Worm (Caenorhabditis elegans) whole organism, young adult: ENCODE results near the gene T25E12.6.

ENCODE experiments used
- B0261.1 ChIP-seq: sonication (generic microtip); optimal IDR thresholded peaks from 2 replicates; lab custom pipeline; 2016; ENCODE audit warnings: mild to moderate bottlenecking, missing genetic modification characterization, moderate library complexity, missing compliant biosample characterization
- C06A6.2 ChIP-seq: fragments of 200-800 bp; sonication (Bioruptor generic); conservative IDR thresholded peaks from 2 replicates; pipeline ENCODE4 v1.3.6; 2022; ENCODE audit warnings: missing genetic modification characterization, missing compliant biosample characterization
- F37B4.10 ChIP-seq: fragments of 200-800 bp; sonication (Bioruptor generic); IDR thresholded peaks from 2 replicates; pipeline ENCODE4 v1.3.6; 2022; ENCODE audit warnings: missing genetic modification characterization, missing compliant biosample characterization
- F49E8.2 ChIP-seq: sonication (generic microtip); optimal IDR thresholded peaks from 3 replicates; lab custom pipeline; 2017; ENCODE audit warnings: missing genetic modification characterization, mild to moderate bottlenecking, missing compliant biosample characterization, antibody characterized with exemption, moderate library complexity; ENCODE audit not compliant: insufficient read depth
- K11D2.4 ChIP-seq: fragments of 200-800 bp; sonication (Bioruptor generic); IDR thresholded peaks from 2 replicates; pipeline ENCODE4 v1.3.6; 2022; ENCODE audit warnings: missing genetic modification reagents, missing genetic modification characterization, missing compliant biosample characterization
- T07F8.4 ChIP-seq: sonication (generic microtip); optimal IDR thresholded peaks from 2 replicates; lab custom pipeline; 2016; ENCODE audit warnings: mild to moderate bottlenecking, missing genetic modification characterization, moderate library complexity, missing compliant biosample characterization
- Y56A3A.18 ChIP-seq: fragments of 200-800 bp; sonication (Bioruptor generic); IDR thresholded peaks from 2 replicates; pipeline ENCODE4 v1.3.6; 2022; ENCODE audit warnings: missing genetic modification reagents, missing genetic modification characterization, missing compliant biosample characterization
- Y67H2A.10 ChIP-seq: fragments of 200-800 bp; sonication (Bioruptor generic); conservative IDR thresholded peaks from 2 replicates; pipeline ENCODE4 v1.3.6; 2022; ENCODE audit warnings: missing genetic modification reagents, missing genetic modification characterization, missing compliant biosample characterization
- Y95B8A.8 ChIP-seq: fragments of 200-800 bp; sonication (Bioruptor generic); IDR thresholded peaks from 2 replicates; pipeline ENCODE4 v1.3.6; 2022; ENCODE audit warnings: missing genetic modification reagents, missing genetic modification characterization, missing compliant biosample characterization
- bed-2 ChIP-seq: fragments of 200-800 bp; sonication (Bioruptor generic); IDR thresholded peaks from 2 replicates; pipeline ENCODE4 v1.3.6; 2022; ENCODE audit warnings: missing genetic modification reagents, missing genetic modification characterization, missing compliant biosample characterization
- ceh-40 ChIP-seq: fragments of 200-800 bp; sonication (Bioruptor generic); IDR thresholded peaks from 2 replicates; pipeline ENCODE4 v1.3.6; 2022; ENCODE audit warnings: missing genetic modification characterization, missing compliant biosample characterization
- chd-7 ChIP-seq: sonication (generic microtip); optimal IDR thresholded peaks from 2 replicates; lab custom pipeline; 2016; ENCODE audit warnings: mild to moderate bottlenecking, missing genetic modification characterization, moderate library complexity, missing compliant biosample characterization
- die-1 ChIP-seq: sonication (generic microtip); optimal IDR thresholded peaks from 2 replicates; lab custom pipeline; 2016; ENCODE audit warnings: missing genotype, mild to moderate bottlenecking, missing genetic modification characterization, missing compliant biosample characterization
- dox-1 ChIP-seq: fragments of 200-800 bp; sonication (Bioruptor generic); IDR thresholded peaks from 2 replicates; pipeline ENCODE4 v1.3.6; 2022; ENCODE audit warnings: missing genetic modification reagents, missing genetic modification characterization, missing compliant biosample characterization
- egrh-3 ChIP-seq: fragments of 200-800 bp; sonication (Bioruptor generic); IDR thresholded peaks from 2 replicates; pipeline ENCODE4 v1.3.6; 2022; ENCODE audit warnings: missing genetic modification reagents, missing genetic modification characterization, missing compliant biosample characterization
- him-1 ChIP-seq: sonication (generic microtip); optimal IDR thresholded peaks from 2 replicates; lab custom pipeline; 2016; ENCODE audit warnings: missing genotype, missing genetic modification reagents, missing genetic modification characterization, missing compliant biosample characterization
- hlh-12 ChIP-seq: sonication (generic microtip); optimal IDR thresholded peaks from 2 replicates; lab custom pipeline; 2016; ENCODE audit warnings: missing genetic modification characterization, missing compliant biosample characterization
- hmg-20 ChIP-seq: fragments of 200-800 bp; sonication (Bioruptor generic); IDR thresholded peaks from 2 replicates; pipeline ENCODE4 v1.3.6; 2022; ENCODE audit warnings: missing genetic modification reagents, missing genetic modification characterization, missing compliant biosample characterization
- let-607 ChIP-seq, 2 experiments: fragments of 200-800 bp in 1 of 2; sonication (Bioruptor generic) in 1 of 2; sonication (generic microtip) in 1 of 2; optimal IDR thresholded peaks; 2 replicates each; lab custom pipeline; 2016 to 2018; ENCODE audit warnings: mild to moderate bottlenecking in 2 of 2, missing compliant biosample characterization in 2 of 2, missing genetic modification characterization in 2 of 2, moderate library complexity in 2 of 2, missing genotype in 1 of 2
- mxl-1 ChIP-seq: sonication (generic microtip); optimal IDR thresholded peaks from 2 replicates; lab custom pipeline; 2016; ENCODE audit warnings: missing genetic modification characterization, missing compliant biosample characterization
- nfya-1 ChIP-seq: sonication (generic microtip); optimal IDR thresholded peaks from 2 replicates; lab custom pipeline; 2017; ENCODE audit warnings: antibody characterized with exemption, missing compliant biosample characterization, missing genetic modification characterization, borderline replicate concordance; ENCODE audit not compliant: insufficient read depth
- nfya-2 ChIP-seq: fragments of 200-800 bp; sonication (Bioruptor generic); IDR thresholded peaks from 2 replicates; pipeline ENCODE4 v1.3.6; 2022; ENCODE audit warnings: missing genetic modification reagents, missing genetic modification characterization, missing compliant biosample characterization
- nhr-90 ChIP-seq: sonication (generic microtip); optimal IDR thresholded peaks from 2 replicates; lab custom pipeline; 2016; ENCODE audit warnings: missing genotype, mild to moderate bottlenecking, missing genetic modification characterization, missing compliant biosample characterization
- rec-8 ChIP-seq, 2 experiments: sonication (generic microtip); optimal IDR thresholded peaks; 2 replicates each; lab custom pipeline; 2016; ENCODE audit warnings: mild to moderate bottlenecking in 2 of 2, missing genetic modification characterization in 2 of 2, missing genetic modification reagents in 2 of 2, missing genotype in 2 of 2, missing biosample characterization in 1 of 2, missing compliant biosample characterization in 1 of 2, moderate library complexity in 1 of 2
- repo-1 ChIP-seq: sonication (generic microtip); optimal IDR thresholded peaks from 2 replicates; lab custom pipeline; 2017; ENCODE audit warnings: mild to moderate bottlenecking, missing genetic modification characterization, missing compliant biosample characterization
- rpc-1 ChIP-seq, 2 experiments: fragments of 150-350 bp in 1 of 2; sonication (generic microtip) in 1 of 2; optimal IDR thresholded peaks; 2 replicates each; lab custom pipeline; 2014 to 2018; ENCODE audit warnings: missing biosample characterization in 1 of 2, missing genetic modification characterization in 1 of 2, missing genetic modification reagents in 1 of 2, missing genotype in 1 of 2
- snpc-1.3 ChIP-seq: sonication (generic microtip); optimal IDR thresholded peaks from 2 replicates; lab custom pipeline; 2017; ENCODE audit warnings: missing genetic modification characterization, mild to moderate bottlenecking, missing compliant biosample characterization, antibody characterized with exemption, moderate library complexity, missing genotype, missing genetic modification reagents; ENCODE audit not compliant: insufficient read depth
- somi-1 ChIP-seq: fragments of 200-800 bp; sonication (Bioruptor generic); optimal IDR thresholded peaks from 2 replicates; lab custom pipeline; 2018; ENCODE audit warnings: mild to moderate bottlenecking, missing genetic modification characterization, missing compliant biosample characterization
- tlf-1 ChIP-seq: fragments of 200-800 bp; sonication (Bioruptor generic); optimal IDR thresholded peaks from 2 replicates; lab custom pipeline; 2018; ENCODE audit warnings: mild to moderate bottlenecking, missing genetic modification characterization, missing compliant biosample characterization
- unc-130 ChIP-seq: sonication (generic microtip); optimal IDR thresholded peaks from 2 replicates; lab custom pipeline; 2016; ENCODE audit warnings: missing genetic modification reagents, missing genetic modification characterization, missing compliant biosample characterization
- zfh-2 ChIP-seq: fragments of 200-800 bp; sonication (Bioruptor generic); conservative IDR thresholded peaks from 2 replicates; pipeline ENCODE4 v1.3.6; 2022; ENCODE audit warnings: missing genetic modification reagents, missing genetic modification characterization, missing compliant biosample characterization
- ztf-3 ChIP-seq: fragments of 200-800 bp; sonication (Bioruptor generic); optimal IDR thresholded peaks from 2 replicates; lab custom pipeline; 2018; ENCODE audit warnings: mild to moderate bottlenecking, missing genetic modification characterization, missing compliant biosample characterization

The T25E12.6 gene

ce11 chrV:16779281-16779597, 37.0 kb downstream of the T25E12.6 start:
- no peak for TF ChIP-seq nfya-2
- TF ChIP-seq, all 124 proteins: peak for 0

DNA sequence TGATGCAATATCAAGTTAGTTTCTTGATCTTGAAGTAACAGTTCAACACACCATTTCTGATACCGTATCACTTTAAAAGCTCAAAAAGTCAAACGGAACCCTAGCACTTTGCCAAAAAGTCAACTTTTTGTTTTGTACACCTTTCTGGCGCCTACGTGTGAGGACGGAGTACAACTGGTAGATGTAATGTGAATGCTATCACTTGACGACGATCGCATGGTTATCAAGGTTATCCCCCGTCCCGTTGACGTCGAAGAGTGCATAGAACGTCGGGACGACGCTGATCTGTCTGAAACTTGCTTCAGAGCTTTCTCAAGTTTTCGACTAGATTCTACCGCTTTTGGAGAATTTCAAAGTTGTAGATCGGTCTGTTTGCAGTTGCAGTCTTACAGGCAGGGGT, 37.7 kb downstream of the T25E12.6 start:
- TF ChIP-seq him-1 (tag; lab: Kevin White, UChicago) (no peak), ceh-40 (GFP tag; lab: Robert Waterston, UW) (no peak), F49E8.2 (tag; lab: Kevin White, UChicago) (no peak), dox-1 (GFP tag; lab: Robert Waterston, UW) (no peak), Y56A3A.18 (GFP tag; lab: Robert Waterston, UW) (no peak), unc-130 (GFP tag; lab: Kevin White, UChicago) (no peak), T07F8.4 (tag; lab: Kevin White, UChicago) (no peak), snpc-1.3 (tag; lab: Kevin White, UChicago) (no peak), bed-2 (no peak), chd-7 (no peak)

ce11 chrV:16780554-16780953, 38.3 kb downstream of the T25E12.6 start:
- TF ChIP-seq somi-1 (GFP tag; lab: Kevin White, UChicago) (peak; percentile 15), rec-8 (tag; optimal IDR thresholded peaks at IDR 0.05; lab: Kevin White, UChicago) (no peak), nhr-90 (tag; lab: Kevin White, UChicago) (no peak)
- TF ChIP-seq, all 124 proteins: peak for 1

DNA sequence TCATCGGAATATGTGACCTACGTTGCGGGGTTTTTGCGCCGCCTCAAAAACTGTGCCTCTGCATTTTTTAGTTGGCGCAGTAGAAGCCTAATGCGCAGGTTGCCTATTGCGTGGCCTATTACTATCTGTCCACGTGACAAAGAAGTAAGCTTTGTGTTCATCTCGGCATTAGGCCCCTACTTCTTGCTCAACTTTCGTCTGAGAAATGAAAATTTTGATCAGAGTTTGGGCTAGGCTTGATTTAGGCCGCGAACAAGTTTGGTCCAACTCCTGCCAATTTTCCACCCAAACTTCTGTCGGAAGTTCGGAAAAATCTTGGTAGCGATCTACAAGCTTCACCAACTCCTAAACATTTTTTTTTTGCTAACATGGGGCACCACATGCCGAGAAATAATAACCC, 39.8 kb downstream of the T25E12.6 start:
- TF ChIP-seq hmg-20 (GFP tag; lab: Robert Waterston, UW): no peak
- TF ChIP-seq dox-1 (GFP tag; lab: Robert Waterston, UW): 0 out of 2 replicates have a peak, but pooled peaks have one; percentile 3
- TF ChIP-seq, all 124 proteins: peak for 1

DNA sequence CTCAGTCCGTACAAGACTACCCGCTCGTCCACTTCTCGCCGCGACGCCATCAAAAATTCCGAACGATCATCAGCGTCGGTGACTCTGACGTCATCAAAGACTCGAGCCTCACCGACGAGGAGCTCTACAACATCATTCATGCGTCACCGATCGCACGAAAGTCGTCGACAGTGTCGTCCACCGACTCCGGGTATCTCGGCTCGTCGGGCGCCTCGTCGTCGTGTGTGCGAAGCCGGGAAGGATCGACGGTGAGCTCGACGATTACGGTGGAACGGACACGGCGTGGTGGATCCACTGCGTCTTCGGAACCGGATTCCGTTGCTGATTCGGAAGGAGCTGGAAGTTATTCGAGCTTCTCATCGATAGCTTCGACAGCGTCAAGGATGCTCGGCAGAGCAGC, 42.6 kb downstream of the T25E12.6 start:
- TF ChIP-seq rpc-1 (optimal IDR thresholded peaks at IDR 0.05; lab: Kevin White, UChicago): no peak
- TF ChIP-seq rpc-1 (tag; optimal IDR thresholded peaks at IDR 0.05; lab: Kevin White, UChicago): no peak
- 0 out of 2 replicates have a peak, but pooled peaks have one; percentile 22 for TF ChIP-seq K11D2.4
- peak; percentile 50; the same call in 1 of the 2 replicates for TF ChIP-seq egrh-3
- TF ChIP-seq zfh-2 (GFP tag; lab: Robert Waterston, UW): peak; percentile 80
- TF ChIP-seq Y95B8A.8 (GFP tag; lab: Robert Waterston, UW): no peak
- TF ChIP-seq repo-1: peak; percentile 16
- TF ChIP-seq nfya-1 (tag; lab: Kevin White, UChicago): peak; percentile 43
- no peak for TF ChIP-seq hlh-12

- TF ChIP-seq tlf-1 (GFP tag; lab: Kevin White, UChicago) (no peak), C06A6.2 (GFP tag; lab: Robert Waterston, UW) (no peak), F37B4.10 (GFP tag; lab: Robert Waterston, UW) (no peak), mxl-1 (tag; lab: Kevin White, UChicago) (no peak), Y67H2A.10 (no peak), die-1 (tag; lab: Kevin White, UChicago) (no peak), let-607 (tag; optimal IDR thresholded peaks at IDR 0.05; lab: Kevin White, UChicago) (no peak), B0261.1 (tag; lab: Kevin White, UChicago) (no peak), ztf-3 (GFP tag; lab: Kevin White, UChicago) (no peak)
Measured at ce11 chrV:16786012-16786411, 43.8 kb downstream of the T25E12.6 start.
